Fruit fly (Drosophila melanogaster): ENCODE results near the gene CG6793.

DNA sequence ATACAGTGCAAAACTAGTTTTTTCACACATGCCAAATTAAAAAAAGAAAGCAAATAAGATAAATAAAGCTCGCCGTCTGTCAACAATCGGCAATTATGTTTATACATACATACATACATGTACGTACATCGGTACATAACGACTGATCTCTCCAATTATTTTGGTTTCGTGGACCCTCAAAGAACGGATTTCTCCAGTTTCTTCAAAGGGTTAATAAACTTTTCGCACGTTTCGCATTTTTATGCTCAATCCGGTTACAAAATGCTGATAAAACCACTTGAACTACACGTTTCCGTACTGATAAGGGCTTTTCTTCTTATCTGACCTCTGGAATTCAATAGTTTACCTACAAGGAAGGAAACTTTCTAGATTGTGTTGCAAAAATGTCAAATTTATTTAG lies 38.7 kb upstream of the CG6793 start:
- TF ChIP-seq CG1620 (GFP tag; optimal IDR thresholded peaks at IDR 0.05) = no peak
- TF ChIP-seq bab1 (GFP tag; optimal IDR thresholded peaks at IDR 0.05) = no peak
